Fruit fly (Drosophila melanogaster): ENCODE data around the gene ClC-a.
A peak's percentile ranks its signal among the peaks of the same experiment; 100 is the strongest.

The ClC-a gene

dm6 chr3R:11851939-11852338, 38.9 kb upstream of the ClC-a start:
- TF ChIP-seq CG14655 (GFP tag; optimal IDR thresholded peaks at IDR 0.05) (peak; percentile 40), CG13204 (GFP tag; optimal IDR thresholded peaks at IDR 0.05) (no peak), Ets98B (GFP tag; IDR thresholded peaks at IDR 0.05) (no peak), CG9948 (tag; optimal IDR thresholded peaks at IDR 0.05) (no peak), CG8301 (tag; optimal IDR thresholded peaks at IDR 0.05) (peak; percentile 56), Snoo (tag; optimal IDR thresholded peaks at IDR 0.05) (no peak), CG12605 (GFP tag; IDR thresholded peaks at IDR 0.05) (no peak), CG17806 (tag; optimal IDR thresholded peaks at IDR 0.05) (peak; percentile 20), CG34367 (tag; optimal IDR thresholded peaks at IDR 0.05) (no peak), CG15710 (tag; optimal IDR thresholded peaks at IDR 0.05) (no peak), Pif1A (GFP tag; optimal IDR thresholded peaks at IDR 0.05) (no peak), CG8159 (tag; optimal IDR thresholded peaks at IDR 0.05) (no peak), fd96Ca (GFP tag; IDR thresholded peaks at IDR 0.05) (no peak), EcR (GFP tag; optimal IDR thresholded peaks at IDR 0.05) (no peak), rn (GFP tag; IDR thresholded peaks at IDR 0.05) (no peak)

dm6 chr3R:11850917-11851897, 38.2 kb upstream of the ClC-a start:
- TF ChIP-seq rn (GFP tag; IDR thresholded peaks at IDR 0.05) (peak; percentile 56), CG13204 (GFP tag; optimal IDR thresholded peaks at IDR 0.05) (peak; percentile 54), CG14655 (GFP tag; optimal IDR thresholded peaks at IDR 0.05) (peak; percentile 98), CG9948 (tag; optimal IDR thresholded peaks at IDR 0.05) (peak; percentile 87), D1 (tag; optimal IDR thresholded peaks at IDR 0.05) (peak; percentile 64), CG8301 (tag; optimal IDR thresholded peaks at IDR 0.05) (peak; percentile 98), CG34367 (tag; optimal IDR thresholded peaks at IDR 0.05) (peak; percentile 75), fd96Ca (GFP tag; IDR thresholded peaks at IDR 0.05) (peak; percentile 88), CG17806 (tag; optimal IDR thresholded peaks at IDR 0.05) (peak; percentile 80), CG8159 (tag; optimal IDR thresholded peaks at IDR 0.05) (peak; percentile 84), Ets98B (GFP tag; IDR thresholded peaks at IDR 0.05) (peak; percentile 88), CG10348 (GFP tag; IDR thresholded peaks at IDR 0.05) (peak; percentile 81), CG32121 (GFP tag; IDR thresholded peaks at IDR 0.05) (peak; percentile 83), CG4496 (GFP tag; IDR thresholded peaks at IDR 0.05) (peak; percentile 86), Snoo (tag; optimal IDR thresholded peaks at IDR 0.05) (peak; percentile 55), Pif1A (GFP tag; optimal IDR thresholded peaks at IDR 0.05) (peak; percentile 91), CG15710 (tag; optimal IDR thresholded peaks at IDR 0.05) (peak; percentile 83), CG12605 (GFP tag; IDR thresholded peaks at IDR 0.05) (peak; percentile 70), EcR (GFP tag; optimal IDR thresholded peaks at IDR 0.05) (peak; percentile 85), Pif1B (GFP tag; optimal IDR thresholded peaks at IDR 0.05) (peak; percentile 75), gl (tag; optimal IDR thresholded peaks at IDR 0.05) (peak; percentile 60)

dm6 chr3R:11849378-11850249, 36.6 kb upstream of the ClC-a start:
- TF ChIP-seq D1 (tag; optimal IDR thresholded peaks at IDR 0.05): peak; percentile 28
- TF ChIP-seq CG32121 (GFP tag; IDR thresholded peaks at IDR 0.05): peak; percentile 92
- TF ChIP-seq CG9948 (tag; optimal IDR thresholded peaks at IDR 0.05): peak; percentile 83
- peak; percentile 74 for TF ChIP-seq CG10348 (GFP tag; IDR thresholded peaks at IDR 0.05)
- peak; percentile 92 for TF ChIP-seq Pif1A (GFP tag; optimal IDR thresholded peaks at IDR 0.05)
- peak; percentile 85 for TF ChIP-seq CG17806 (tag; optimal IDR thresholded peaks at IDR 0.05)
- peak; percentile 84 for TF ChIP-seq CG8159 (tag; optimal IDR thresholded peaks at IDR 0.05)
- TF ChIP-seq CG15710 (tag; optimal IDR thresholded peaks at IDR 0.05): peak; percentile 80
- TF ChIP-seq EcR (GFP tag; optimal IDR thresholded peaks at IDR 0.05): peak; percentile 1
- peak; percentile 91 for TF ChIP-seq CG8301 (tag; optimal IDR thresholded peaks at IDR 0.05)
- TF ChIP-seq Ets98B (GFP tag; IDR thresholded peaks at IDR 0.05): peak; percentile 94
- peak; percentile 64 for TF ChIP-seq gl (tag; optimal IDR thresholded peaks at IDR 0.05)
- TF ChIP-seq fd96Ca (GFP tag; IDR thresholded peaks at IDR 0.05): peak; percentile 96
- TF ChIP-seq CG13204 (GFP tag; optimal IDR thresholded peaks at IDR 0.05): peak; percentile 47
- peak; percentile 88 for TF ChIP-seq Pif1B (GFP tag; optimal IDR thresholded peaks at IDR 0.05)
- TF ChIP-seq Snoo (tag; optimal IDR thresholded peaks at IDR 0.05): peak; percentile 40
- TF ChIP-seq CG4496 (GFP tag; IDR thresholded peaks at IDR 0.05): peak; percentile 94
- TF ChIP-seq rn (GFP tag; IDR thresholded peaks at IDR 0.05): peak; percentile 71
- peak; percentile 77 for TF ChIP-seq CG34367 (tag; optimal IDR thresholded peaks at IDR 0.05)
- TF ChIP-seq CG12605 (GFP tag; IDR thresholded peaks at IDR 0.05): peak; percentile 91
- TF ChIP-seq CG14655 (GFP tag; optimal IDR thresholded peaks at IDR 0.05): peak; percentile 92

dm6 chr3R:11847379-11847778, 34.4 kb upstream of the ClC-a start:
- TF ChIP-seq Pif1B (GFP tag; optimal IDR thresholded peaks at IDR 0.05) (no peak), CG8159 (tag; optimal IDR thresholded peaks at IDR 0.05) (peak; percentile 46), CG15710 (tag; optimal IDR thresholded peaks at IDR 0.05) (peak; percentile 33), fd96Ca (GFP tag; IDR thresholded peaks at IDR 0.05) (0 out of 3 replicates have a peak, but pooled peaks have one; percentile 12), CG14655 (GFP tag; optimal IDR thresholded peaks at IDR 0.05) (peak; percentile 43), Ets98B (GFP tag; IDR thresholded peaks at IDR 0.05) (peak; percentile 52), CG10348 (GFP tag; IDR thresholded peaks at IDR 0.05) (no peak), CG12605 (GFP tag; IDR thresholded peaks at IDR 0.05) (peak; percentile 55; the same call in 1 of the 2 replicates), gl (tag; optimal IDR thresholded peaks at IDR 0.05) (no peak), rn (GFP tag; IDR thresholded peaks at IDR 0.05) (no peak), CG32121 (GFP tag; IDR thresholded peaks at IDR 0.05) (no peak), CG4496 (GFP tag; IDR thresholded peaks at IDR 0.05) (peak; percentile 46; the same call in 1 of the 3 replicates), CG17806 (tag; optimal IDR thresholded peaks at IDR 0.05) (peak; percentile 33), CG34367 (tag; optimal IDR thresholded peaks at IDR 0.05) (no peak), Snoo (tag; optimal IDR thresholded peaks at IDR 0.05) (no peak), D1 (tag; optimal IDR thresholded peaks at IDR 0.05) (no peak), CG8301 (tag; optimal IDR thresholded peaks at IDR 0.05) (peak; percentile 33), CG9948 (tag; optimal IDR thresholded peaks at IDR 0.05) (peak; percentile 18), EcR (GFP tag; optimal IDR thresholded peaks at IDR 0.05) (no peak), CG13204 (GFP tag; optimal IDR thresholded peaks at IDR 0.05) (no peak), Pif1A (GFP tag; optimal IDR thresholded peaks at IDR 0.05) (no peak)

All from whole organism, pupa.